Worm (Caenorhabditis elegans) whole organism, late embryonic: ENCODE measurements around the gene R13H4.2.

ENCODE experiments used
- C38D4.7 ChIP-seq: fragments of 200-800 bp; sonication (Bioruptor generic); optimal IDR thresholded peaks from 2 replicates; lab custom pipeline; 2018; ENCODE audit warnings: mild to moderate bottlenecking, missing genetic modification characterization, moderate library complexity, missing compliant biosample characterization
- K09A11.1 ChIP-seq: sonication (generic microtip); optimal IDR thresholded peaks from 2 replicates; lab custom pipeline; 2017; ENCODE audit warnings: antibody characterized with exemption, mild to moderate bottlenecking, missing genetic modification characterization, missing compliant biosample characterization; ENCODE audit not compliant: insufficient read depth
- ceh-18 ChIP-seq: sonication (generic microtip); optimal IDR thresholded peaks from 2 replicates; lab custom pipeline; 2016; ENCODE audit warnings: missing genetic modification characterization, missing compliant biosample characterization
- ceh-19 ChIP-seq: fragments of 200-800 bp; sonication (Bioruptor generic); optimal IDR thresholded peaks from 2 replicates; lab custom pipeline; 2018; ENCODE audit warnings: mild to moderate bottlenecking, missing genetic modification characterization, missing compliant biosample characterization
- ceh-2 ChIP-seq: sonication (generic microtip); optimal IDR thresholded peaks from 2 replicates; lab custom pipeline; 2016; ENCODE audit warnings: missing genotype, missing genetic modification characterization, missing compliant biosample characterization
- ceh-24 ChIP-seq: sonication (generic microtip); optimal IDR thresholded peaks from 2 replicates; lab custom pipeline; 2016; ENCODE audit warnings: mild to moderate bottlenecking, missing genetic modification characterization, missing compliant biosample characterization
- ceh-31 ChIP-seq: sonication (generic microtip); optimal IDR thresholded peaks from 2 replicates; lab custom pipeline; 2016; ENCODE audit warnings: missing genetic modification characterization, missing compliant biosample characterization
- ceh-34 ChIP-seq: sonication (generic microtip); optimal IDR thresholded peaks from 2 replicates; lab custom pipeline; 2016; ENCODE audit warnings: mild to moderate bottlenecking, missing genetic modification characterization, missing compliant biosample characterization
- ceh-45 ChIP-seq: fragments of 200-800 bp; sonication (Bioruptor generic); IDR thresholded peaks from 2 replicates; pipeline ENCODE4 v1.3.6; 2022; ENCODE audit warnings: missing genetic modification reagents, missing genetic modification characterization, missing compliant biosample characterization
- ceh-6 ChIP-seq: fragments of 200-800 bp; sonication (Bioruptor generic); optimal IDR thresholded peaks from 2 replicates; lab custom pipeline; 2018; ENCODE audit warnings: mild to moderate bottlenecking, missing genetic modification characterization, missing compliant biosample characterization
- ceh-9 ChIP-seq: sonication (generic microtip); optimal IDR thresholded peaks from 2 replicates; lab custom pipeline; 2016; ENCODE audit warnings: mild to moderate bottlenecking, missing genetic modification characterization, inconsistent platforms, missing compliant biosample characterization
- dmd-4 ChIP-seq: sonication (generic microtip); optimal IDR thresholded peaks from 2 replicates; lab custom pipeline; 2016; ENCODE audit warnings: borderline replicate concordance, missing genetic modification characterization, missing compliant biosample characterization
- elt-4 ChIP-seq: sonication (generic microtip); optimal IDR thresholded peaks from 2 replicates; lab custom pipeline; 2016; ENCODE audit warnings: missing genetic modification characterization, missing compliant biosample characterization
- fax-1 ChIP-seq: sonication (generic microtip); optimal IDR thresholded peaks from 2 replicates; lab custom pipeline; 2016; ENCODE audit warnings: missing genotype, missing genetic modification characterization, missing compliant biosample characterization
- fkh-10 ChIP-seq: fragments of 150-350 bp; optimal IDR thresholded peaks from 2 replicates; lab custom pipeline; 2014; ENCODE audit warnings: missing biosample characterization, missing genetic modification reagents, missing genetic modification characterization
- fkh-6 ChIP-seq: sonication (generic microtip); optimal IDR thresholded peaks from 2 replicates; lab custom pipeline; 2016; ENCODE audit warnings: missing genetic modification characterization, missing compliant biosample characterization
- hlh-30 ChIP-seq: sonication (generic microtip); optimal IDR thresholded peaks from 2 replicates; lab custom pipeline; 2017; ENCODE audit warnings: antibody characterized with exemption, missing genetic modification characterization, missing compliant biosample characterization; ENCODE audit not compliant: insufficient read depth
- hlh-8 ChIP-seq: sonication (generic microtip); optimal IDR thresholded peaks from 2 replicates; lab custom pipeline; 2016; ENCODE audit warnings: missing genotype, missing genetic modification characterization, missing compliant biosample characterization
- mec-3 ChIP-seq: sonication (generic microtip); optimal IDR thresholded peaks from 2 replicates; lab custom pipeline; 2016; ENCODE audit warnings: borderline replicate concordance, missing genetic modification characterization, missing compliant biosample characterization
- nfya-1 ChIP-seq: sonication (generic microtip); optimal IDR thresholded peaks from 2 replicates; lab custom pipeline; 2017; ENCODE audit warnings: missing genetic modification characterization, mild to moderate bottlenecking, missing compliant biosample characterization, antibody characterized with exemption, moderate library complexity
- nhr-232 ChIP-seq: sonication (generic microtip); optimal IDR thresholded peaks from 2 replicates; lab custom pipeline; 2016; ENCODE audit warnings: missing genetic modification characterization, missing compliant biosample characterization
- odd-2 ChIP-seq: sonication (generic microtip); optimal IDR thresholded peaks from 2 replicates; lab custom pipeline; 2017; ENCODE audit warnings: antibody characterized with exemption, mild to moderate bottlenecking, missing genetic modification characterization, missing compliant biosample characterization
- pha-2 ChIP-seq: sonication (generic microtip); optimal IDR thresholded peaks from 2 replicates; lab custom pipeline; 2017; ENCODE audit warnings: mild to moderate bottlenecking, missing genetic modification characterization, missing compliant biosample characterization
- pha-4 ChIP-seq: fragments of 150-350 bp; optimal IDR thresholded peaks from 2 replicates; lab custom pipeline; 2018; ENCODE audit warnings: missing biosample characterization, missing genetic modification reagents, missing genetic modification characterization
- pros-1 ChIP-seq: fragments of 150-350 bp; optimal IDR thresholded peaks from 2 replicates; lab custom pipeline; 2014; ENCODE audit warnings: missing biosample characterization, missing genetic modification reagents, missing genetic modification characterization
- sox-2 ChIP-seq: fragments of 200-800 bp; sonication (Bioruptor generic); IDR thresholded peaks from 2 replicates; pipeline ENCODE4 v1.3.6; 2022; ENCODE audit warnings: missing genetic modification reagents, missing genetic modification characterization, missing compliant biosample characterization
- tbx-7 ChIP-seq: sonication (generic microtip); optimal IDR thresholded peaks from 2 replicates; lab custom pipeline; 2016; ENCODE audit warnings: missing genotype, missing genetic modification characterization, missing compliant biosample characterization
- ttx-3 ChIP-seq: sonication (generic microtip); optimal IDR thresholded peaks from 2 replicates; lab custom pipeline; 2016; ENCODE audit warnings: missing genetic modification reagents, missing genetic modification characterization, missing compliant biosample characterization
- unc-3 ChIP-seq, 2 experiments: fragments of 200-800 bp in 1 of 2; sonication (Bioruptor generic) in 1 of 2; sonication (generic microtip) in 1 of 2; conservative IDR thresholded peaks in 1 of 2; optimal IDR thresholded peaks in 1 of 2; 2 replicates each; pipeline versions ENCODE4 v1.3.6 to Lab custom; 2016 to 2022; ENCODE audit warnings: missing compliant biosample characterization in 2 of 2, missing genetic modification characterization in 2 of 2, missing genetic modification reagents in 1 of 2
- unc-42 ChIP-seq: sonication (generic microtip); optimal IDR thresholded peaks from 2 replicates; lab custom pipeline; 2016; ENCODE audit warnings: missing genotype, missing genetic modification characterization, missing compliant biosample characterization
- unc-55 ChIP-seq: sonication (generic microtip); optimal IDR thresholded peaks from 2 replicates; lab custom pipeline; 2017; ENCODE audit warnings: missing biosample characterization, missing genetic modification reagents, missing genetic modification characterization
- unc-86 ChIP-seq: sonication (generic microtip); optimal IDR thresholded peaks from 2 replicates; lab custom pipeline; 2016; ENCODE audit warnings: missing genetic modification characterization, missing compliant biosample characterization

The R13H4.2 gene

DNA sequence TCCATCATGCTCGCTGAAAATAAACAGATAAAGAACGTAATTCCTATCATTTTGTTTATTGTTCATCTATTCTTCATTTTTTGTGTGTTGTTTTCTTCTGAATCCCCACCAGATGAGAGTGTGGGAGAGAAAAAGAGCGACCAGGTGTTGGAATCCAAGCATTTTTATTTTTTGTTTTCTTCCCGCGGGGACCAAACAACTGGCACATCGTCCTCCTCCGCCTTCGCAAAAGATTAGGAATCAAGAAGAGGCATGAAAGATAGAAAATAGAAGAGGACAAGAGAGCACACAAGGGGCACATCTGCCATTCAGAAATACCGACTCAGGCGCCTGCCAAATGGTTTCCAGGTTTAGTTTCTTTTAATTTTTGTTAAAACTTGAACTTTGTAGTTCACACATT is at the start of gene R13H4.2:
TSS of gene R13H4.2 (plus strand) at position 319 of the 400 bp plus-strand sequence.
- TF ChIP-seq ceh-18 (peak; percentile 55), fkh-6 (tag; lab: Kevin White, UChicago) (no peak)

ce11 chrV:11787258-11787657 is 48.9 kb upstream of the R13H4.2 start, which contains the start of gene F55A11.7:
F55A11.7 (minus strand) TSS chrV:11787443.
- TF ChIP-seq tbx-7 (tag; lab: Kevin White, UChicago) (no peak), pha-2 (no peak), odd-2 (tag; lab: Kevin White, UChicago) (no peak), ceh-6 (GFP tag; lab: Kevin White, UChicago) (no peak), fkh-6 (tag; lab: Kevin White, UChicago) (no peak), sox-2 (GFP tag; lab: Robert Waterston, UW) (no peak), unc-3 (GFP tag; conservative IDR thresholded peaks at IDR 0.05; lab: Robert Waterston, UW) (no peak), unc-3 (tag; optimal IDR thresholded peaks at IDR 0.05; lab: Kevin White, UChicago) (no peak), ceh-9 (tag; lab: Kevin White, UChicago) (no peak), ceh-24 (tag; lab: Kevin White, UChicago) (no peak)

DNA sequence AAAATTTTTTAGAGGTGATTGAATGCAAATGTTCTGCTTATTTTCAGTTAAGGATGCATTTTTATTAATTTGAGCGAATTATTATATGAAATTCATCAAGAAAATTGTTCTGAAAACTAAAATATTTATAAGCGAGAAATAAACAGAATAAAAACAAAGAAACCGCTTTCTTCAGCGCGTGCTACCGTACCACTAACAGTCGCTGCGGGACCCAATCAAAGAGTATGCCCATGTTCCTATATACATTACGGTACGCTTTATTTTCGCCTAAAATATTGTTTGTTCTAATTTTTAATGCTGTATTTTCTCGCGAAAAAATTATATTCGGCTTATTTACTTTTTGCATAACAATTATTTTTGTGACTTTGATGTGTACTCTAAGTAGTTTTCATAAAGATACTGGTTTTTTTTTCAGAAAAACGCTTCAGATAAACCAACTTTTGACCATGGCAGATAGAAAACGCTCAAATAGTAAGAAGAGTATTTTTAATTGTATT is 48.4 kb upstream of the R13H4.2 start, which contains the start of gene F55A11.8:
TSS of gene F55A11.8 (plus strand) at position 447 of the 497 bp plus-strand sequence.
- TF ChIP-seq sox-2 (GFP tag; lab: Robert Waterston, UW) (no peak), pha-4 (tag; lab: Kevin White, UChicago) (no peak), ceh-2 (tag; lab: Kevin White, UChicago) (no peak)

- TF ChIP-seq ceh-19 (GFP tag; lab: Kevin White, UChicago) (no peak), ceh-34 (tag; lab: Kevin White, UChicago) (no peak), unc-42 (tag; lab: Kevin White, UChicago) (no peak), ceh-45 (GFP tag; lab: Robert Waterston, UW) (no peak), ceh-18 (no peak), dmd-4 (tag; lab: Kevin White, UChicago) (no peak), mec-3 (tag; lab: Kevin White, UChicago) (no peak), nfya-1 (tag; lab: Kevin White, UChicago) (no peak), C38D4.7 (GFP tag; lab: Kevin White, UChicago) (no peak), nhr-232 (tag; lab: Kevin White, UChicago) (no peak), pros-1 (tag; lab: Kevin White, UChicago) (no peak), unc-86 (tag; lab: Kevin White, UChicago) (no peak), K09A11.1 (tag; lab: Kevin White, UChicago) (no peak), hlh-30 (no peak), ttx-3 (tag; lab: Kevin White, UChicago) (no peak), fkh-6 (tag; lab: Kevin White, UChicago) (no peak), fkh-10 (GFP tag; lab: Kevin White, UChicago) (no peak)
These were observed 46.7 kb upstream of the R13H4.2 start, which contains the start of gene D2023.1 for ce11 chrV:11789474-11789873. D2023.1 (plus strand) TSS chrV:11789550.

- TF ChIP-seq elt-4 (tag; lab: Kevin White, UChicago) (no peak), ceh-31 (tag; lab: Kevin White, UChicago) (no peak), pha-2 (no peak), fax-1 (tag; lab: Kevin White, UChicago) (no peak), hlh-8 (tag; lab: Kevin White, UChicago) (no peak), unc-55 (GFP tag; lab: Kevin White, UChicago) (no peak), ceh-24 (tag; lab: Kevin White, UChicago) (no peak)
- TF ChIP-seq, all 69 proteins: peak for 0
These were observed 42.0 kb upstream of the R13H4.2 start for ce11 chrV:11794172-11794571.
